Worm (Caenorhabditis elegans) whole organism, L4/young adult: Measurements from ENCODE around the gene srz-101.
"Not testable (repeated sequence)": the region's sequence is repeated elsewhere in the genome, so short reads cannot be mapped to it uniquely, and the experiment has no call there.

ENCODE experiments used
- W03F9.2 ChIP-seq: fragments of 150-350 bp; optimal IDR thresholded peaks from 2 replicates; lab custom pipeline; 2014; ENCODE audit warnings: missing biosample characterization, missing genetic modification characterization
- dao-5 ChIP-seq: sonication (generic microtip); optimal IDR thresholded peaks from 2 replicates; lab custom pipeline; 2016; ENCODE audit warnings: missing genotype, missing genetic modification characterization, moderate library complexity, missing compliant biosample characterization
- him-1 ChIP-seq: sonication (generic microtip); optimal IDR thresholded peaks from 2 replicates; lab custom pipeline; 2016; ENCODE audit warnings: missing genotype, missing genetic modification reagents, missing genetic modification characterization, missing compliant biosample characterization

Gene srz-101

DNA sequence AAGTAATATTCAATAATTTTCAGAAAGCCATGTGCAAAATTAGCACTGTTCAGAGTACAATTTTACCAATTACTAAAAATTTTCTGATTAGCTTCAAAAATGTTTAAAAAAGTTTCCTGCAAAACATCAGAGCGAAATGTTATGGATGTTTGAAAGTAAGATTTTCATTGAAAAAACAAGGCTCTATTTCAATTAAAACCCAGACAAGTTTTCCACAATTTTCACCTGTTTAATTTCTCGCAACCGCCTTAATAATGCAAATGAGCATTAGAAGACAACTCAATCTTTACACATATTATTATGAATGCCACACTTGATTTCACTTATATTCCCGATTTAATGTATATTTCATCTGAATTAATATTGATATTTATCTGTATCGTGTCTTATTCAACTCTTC, at the start of gene srz-101:
srz-101 (plus strand) TSS at position 301 of the 400 bp plus-strand sequence.
- TF ChIP-seq dao-5 (tag; lab: Kevin White, UChicago) (no peak), him-1 (tag; lab: Kevin White, UChicago) (no peak)

ce11 chrV:16645201-16645940, 49.3 kb upstream of the srz-101 start, which contains the start of gene W06G6.17:
Gene W06G6.17, minus strand, starts transcription at chrV:16645251.
- TF ChIP-seq him-1 (tag; lab: Kevin White, UChicago) (no peak), dao-5 (tag; lab: Kevin White, UChicago) (no peak), W03F9.2 (tag; lab: Kevin White, UChicago) (no peak)

- no peak for TF ChIP-seq W03F9.2 (tag; lab: Kevin White, UChicago)
- TF ChIP-seq dao-5 (tag; lab: Kevin White, UChicago) = no peak
- TF ChIP-seq him-1 (tag; lab: Kevin White, UChicago) = no peak
Observed at ce11 chrV:16646372-16646771, 48.3 kb upstream of the srz-101 start, which contains the start of gene W06G6.9. Gene W06G6.9, minus strand, starts transcription at chrV:16646472.

ce11 chrV:16647093-16647492, 47.5 kb upstream of the srz-101 start, which contains the start of gene W06G6.10:
Gene W06G6.10, minus strand, starts transcription at chrV:16647193.
- TF ChIP-seq him-1 (tag; lab: Kevin White, UChicago) = no peak
- TF ChIP-seq W03F9.2 (tag; lab: Kevin White, UChicago) = no peak
- TF ChIP-seq dao-5 (tag; lab: Kevin White, UChicago) = no peak

DNA sequence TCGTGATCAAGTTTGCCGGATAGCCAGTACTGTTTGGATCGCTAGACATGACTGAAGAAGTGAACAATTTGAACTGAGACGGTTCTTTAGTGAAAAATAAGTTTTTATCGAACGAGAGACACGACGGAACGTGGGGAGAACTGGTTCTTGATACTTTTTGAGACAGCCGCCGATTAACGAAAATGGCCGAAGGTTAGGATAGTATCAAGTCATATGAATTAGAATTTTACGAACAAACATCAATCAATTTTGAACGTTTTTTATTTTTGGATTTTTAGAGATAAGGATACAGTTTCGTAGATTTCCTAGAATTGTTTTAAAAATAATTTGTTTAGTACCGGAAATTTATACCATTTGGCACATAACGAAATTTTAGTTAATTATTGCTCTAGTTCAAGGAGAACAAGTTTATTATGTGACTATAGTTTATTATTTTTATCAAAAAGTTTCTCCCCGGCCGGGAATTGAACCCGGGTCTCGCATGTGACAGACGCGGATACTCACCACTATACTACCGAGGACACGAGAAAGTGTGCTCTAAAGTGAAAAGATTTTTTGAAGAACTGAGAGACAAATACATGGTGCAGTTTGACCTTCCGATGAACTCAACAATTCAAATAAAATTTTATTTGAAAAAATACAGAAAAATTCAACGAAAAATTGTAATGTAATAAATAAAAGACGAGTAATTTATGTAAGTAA, 46.2 kb upstream of the srz-101 start, which contains the start of gene W06G6.20:
W06G6.20 (minus strand) TSS at position 51 of the 702 bp plus-strand sequence.
- TF ChIP-seq W03F9.2 (tag; lab: Kevin White, UChicago) (no peak), dao-5 (tag; lab: Kevin White, UChicago) (no peak)

ce11 chrV:16649200-16649599, 45.4 kb upstream of the srz-101 start, which contains the start of gene W06G6.11:
Gene W06G6.11, minus strand, starts transcription at chrV:16649300.
- not testable (repeated sequence) for TF ChIP-seq him-1, W03F9.2, dao-5 (tag; lab: Kevin White, UChicago)

DNA sequence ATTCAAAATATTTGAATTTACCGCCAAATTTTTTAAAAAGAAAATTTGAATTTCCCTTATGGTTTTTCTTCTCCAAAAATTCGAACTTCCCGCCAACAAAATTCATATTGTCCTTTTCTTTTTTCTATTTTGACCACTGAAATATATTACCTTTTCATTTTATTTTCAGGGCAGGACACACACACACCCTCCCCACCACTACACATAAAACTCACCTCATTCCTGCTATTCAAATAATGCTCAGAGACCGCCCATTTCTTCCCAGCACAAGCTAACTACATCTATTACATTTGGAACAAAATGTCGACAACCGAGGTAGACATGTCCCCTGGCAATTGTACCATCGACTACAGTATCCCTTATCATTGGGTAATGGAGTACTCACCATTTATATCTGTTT, 40.4 kb upstream of the srz-101 start, which contains the start of gene W06G6.15:
W06G6.15 (plus strand) TSS at position 301 of the 400 bp plus-strand sequence.
- not testable (repeated sequence) for TF ChIP-seq W03F9.2, him-1, dao-5 (tag; lab: Kevin White, UChicago)

DNA sequence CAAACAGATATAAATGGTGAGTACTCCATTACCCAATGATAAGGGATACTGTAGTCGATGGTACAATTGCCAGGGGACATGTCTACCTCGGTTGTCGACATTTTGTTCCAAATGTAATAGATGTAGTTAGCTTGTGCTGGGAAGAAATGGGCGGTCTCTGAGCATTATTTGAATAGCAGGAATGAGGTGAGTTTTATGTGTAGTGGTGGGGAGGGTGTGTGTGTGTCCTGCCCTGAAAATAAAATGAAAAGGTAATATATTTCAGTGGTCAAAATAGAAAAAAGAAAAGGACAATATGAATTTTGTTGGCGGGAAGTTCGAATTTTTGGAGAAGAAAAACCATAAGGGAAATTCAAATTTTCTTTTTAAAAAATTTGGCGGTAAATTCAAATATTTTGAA, 33.8 kb upstream of the srz-101 start, which contains the start of gene Y70C5B.2:
Y70C5B.2 (minus strand) TSS at position 101 of the 400 bp plus-strand sequence.
- TF ChIP-seq dao-5, him-1, W03F9.2 (tag; lab: Kevin White, UChicago): not testable (repeated sequence)

DNA sequence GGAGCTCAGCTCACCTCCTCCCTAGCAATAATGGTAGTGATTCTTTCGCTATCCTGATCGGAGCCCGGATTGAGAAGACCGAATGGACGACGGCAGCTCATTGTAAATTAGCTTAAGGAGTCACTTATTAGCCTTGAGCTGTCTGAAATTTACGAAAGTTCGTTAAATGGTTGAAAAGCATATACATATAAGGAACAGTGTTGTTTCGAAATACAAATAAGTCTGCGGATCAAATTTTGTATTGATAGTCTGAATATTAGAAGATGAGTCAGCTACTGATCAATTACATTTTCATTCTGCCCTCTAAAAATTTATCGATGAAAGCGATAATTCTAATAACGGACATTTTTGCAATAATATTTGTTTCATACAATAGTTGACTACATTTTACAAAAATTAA, 28.0 kb upstream of the srz-101 start, which contains the start of gene F14F8.14:
F14F8.14 (minus strand) TSS at position 101 of the 400 bp plus-strand sequence.
- TF ChIP-seq dao-5 (tag; lab: Kevin White, UChicago) = no peak
- no peak for TF ChIP-seq him-1 (tag; lab: Kevin White, UChicago)

DNA sequence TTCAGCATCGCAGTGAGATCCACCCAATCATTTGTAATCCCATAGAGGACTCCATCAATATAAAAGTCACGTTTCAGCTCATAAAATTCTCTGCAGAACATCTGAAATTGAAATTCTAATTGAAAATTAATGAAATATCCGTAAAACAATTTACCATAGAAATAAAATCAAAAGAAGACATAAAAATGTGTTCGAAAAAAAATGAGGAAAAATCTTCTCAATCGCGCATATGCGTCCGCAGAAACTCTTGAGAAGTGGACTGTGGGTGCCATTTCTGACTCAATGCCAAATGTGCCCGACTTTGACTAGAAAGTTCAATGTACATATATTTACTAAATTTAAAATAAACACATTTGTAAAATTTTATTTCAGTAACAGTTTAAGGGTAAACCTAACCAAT, 26.2 kb upstream of the srz-101 start, which contains the start of gene F14F8.9:
F14F8.9 (minus strand) TSS at position 101 of the 400 bp plus-strand sequence.
- no peak for TF ChIP-seq him-1 (tag; lab: Kevin White, UChicago)
- TF ChIP-seq dao-5 (tag; lab: Kevin White, UChicago) = no peak
- TF ChIP-seq W03F9.2 (tag; lab: Kevin White, UChicago) = no peak

- TF ChIP-seq W03F9.2 (tag; lab: Kevin White, UChicago) (no peak), him-1 (tag; lab: Kevin White, UChicago) (no peak), dao-5 (tag; lab: Kevin White, UChicago) (no peak)
Observed at ce11 chrV:16671190-16671589, 23.4 kb upstream of the srz-101 start, which contains the start of gene str-61. Gene str-61, minus strand, starts transcription at chrV:16671290.

DNA sequence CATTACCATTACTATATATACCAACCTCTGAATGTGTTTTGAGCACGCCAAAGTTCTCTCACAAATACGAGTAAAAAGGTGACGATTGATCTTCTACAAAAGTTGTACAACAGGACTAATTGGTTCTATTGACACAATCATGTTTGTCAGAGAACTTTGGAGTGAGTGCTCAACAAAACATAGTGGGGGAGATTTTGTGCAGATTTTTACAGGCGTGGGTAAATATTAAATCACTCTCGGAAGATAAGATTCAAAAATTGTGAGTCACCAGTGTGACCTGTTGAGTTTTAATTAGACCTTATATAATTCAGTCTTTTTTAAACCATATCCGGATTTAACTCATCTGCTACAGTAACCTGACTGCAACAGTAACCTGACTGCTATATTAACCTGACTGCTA, 22.4 kb upstream of the srz-101 start, which contains the start of gene F14F8.8:
F14F8.8 (minus strand) TSS at position 101 of the 400 bp plus-strand sequence.
- TF ChIP-seq him-1 (tag; lab: Kevin White, UChicago) (no peak), dao-5 (tag; lab: Kevin White, UChicago) (no peak), W03F9.2 (tag; lab: Kevin White, UChicago) (no peak)
